Worm (Caenorhabditis elegans) whole organism, midembryonic: ENCODE measurements around the gene F15A4.5.

Experiments used
- cog-1 ChIP-seq: sonication (generic microtip); optimal IDR thresholded peaks from 2 replicates; lab custom pipeline; 2016; ENCODE audit warnings: missing genetic modification characterization, missing compliant biosample characterization
- med-1 ChIP-seq: sonication (generic microtip); optimal IDR thresholded peaks from 2 replicates; lab custom pipeline; 2017; ENCODE audit warnings: missing genetic modification characterization, mild to moderate bottlenecking, missing compliant biosample characterization, antibody characterized with exemption, missing genetic modification reagents; ENCODE audit not compliant: insufficient read depth
- ref-1 ChIP-seq: fragments of 200-800 bp; sonication (Bioruptor generic); conservative IDR thresholded peaks from 2 replicates; pipeline ENCODE4 v1.3.6; 2022; ENCODE audit warnings: missing genetic modification reagents, missing genetic modification characterization, missing compliant biosample characterization
- ztf-23 ChIP-seq: fragments of 200-800 bp; sonication (Bioruptor generic); IDR thresholded peaks from 2 replicates; pipeline ENCODE4 v1.3.6; 2022; ENCODE audit warnings: missing genetic modification reagents, missing genetic modification characterization, missing compliant biosample characterization
- ztf-29 ChIP-seq: fragments of 200-800 bp; sonication (Bioruptor generic); IDR thresholded peaks from 2 replicates; pipeline ENCODE4 v1.3.6; 2022; ENCODE audit warnings: missing genetic modification reagents, missing genetic modification characterization, missing compliant biosample characterization

- TF ChIP-seq med-1 (GFP tag; lab: Kevin White, UChicago), result no peak
- TF ChIP-seq ztf-29 (GFP tag; lab: Robert Waterston, UW), result no peak
- TF ChIP-seq cog-1 (tag; lab: Kevin White, UChicago), result no peak
- TF ChIP-seq ref-1, result no peak
- no peak for TF ChIP-seq ztf-23 (GFP tag; lab: Robert Waterston, UW)
These were observed 48.6 kb upstream of the F15A4.5 start, which contains the start of gene ceh-99 for ce11 chrII:12519616-12520015.
